Worm (Caenorhabditis elegans) whole organism, late embryonic: ENCODE data around the gene dpy-11.

Experiments used
- C08G9.2 ChIP-seq: sonication (generic microtip); optimal IDR thresholded peaks from 2 replicates; lab custom pipeline; 2016; ENCODE audit warnings: mild to moderate bottlenecking, missing genetic modification characterization, moderate library complexity, missing compliant biosample characterization
- Y22D7AL.16 ChIP-seq: sonication (generic microtip); optimal IDR thresholded peaks from 2 replicates; lab custom pipeline; 2016; ENCODE audit warnings: missing genetic modification characterization, missing compliant biosample characterization
- ahr-1 ChIP-seq: sonication (generic microtip); optimal IDR thresholded peaks from 2 replicates; lab custom pipeline; 2016; ENCODE audit warnings: missing genetic modification characterization, missing compliant biosample characterization
- ceh-14 ChIP-seq: sonication (generic microtip); optimal IDR thresholded peaks from 2 replicates; lab custom pipeline; 2016; ENCODE audit warnings: missing genotype, missing genetic modification characterization, missing compliant biosample characterization
- ceh-18 ChIP-seq: sonication (generic microtip); optimal IDR thresholded peaks from 2 replicates; lab custom pipeline; 2016; ENCODE audit warnings: missing genetic modification characterization, missing compliant biosample characterization
- ceh-2 ChIP-seq: sonication (generic microtip); optimal IDR thresholded peaks from 2 replicates; lab custom pipeline; 2016; ENCODE audit warnings: missing genotype, missing genetic modification characterization, missing compliant biosample characterization
- ceh-22 ChIP-seq: sonication (generic microtip); optimal IDR thresholded peaks from 2 replicates; lab custom pipeline; 2017; ENCODE audit warnings: missing biosample characterization, missing genetic modification characterization
- ceh-30 ChIP-seq: fragments of 150-350 bp; optimal IDR thresholded peaks from 2 replicates; lab custom pipeline; 2014; ENCODE audit warnings: missing biosample characterization, missing genetic modification characterization
- ceh-34 ChIP-seq: sonication (generic microtip); optimal IDR thresholded peaks from 2 replicates; lab custom pipeline; 2016; ENCODE audit warnings: mild to moderate bottlenecking, missing genetic modification characterization, missing compliant biosample characterization
- ceh-45 ChIP-seq: fragments of 200-800 bp; sonication (Bioruptor generic); IDR thresholded peaks from 2 replicates; pipeline ENCODE4 v1.3.6; 2022; ENCODE audit warnings: missing genetic modification reagents, missing genetic modification characterization, missing compliant biosample characterization
- ceh-6 ChIP-seq: fragments of 200-800 bp; sonication (Bioruptor generic); optimal IDR thresholded peaks from 2 replicates; lab custom pipeline; 2018; ENCODE audit warnings: mild to moderate bottlenecking, missing genetic modification characterization, missing compliant biosample characterization
- ceh-9 ChIP-seq: sonication (generic microtip); optimal IDR thresholded peaks from 2 replicates; lab custom pipeline; 2016; ENCODE audit warnings: mild to moderate bottlenecking, missing genetic modification characterization, inconsistent platforms, missing compliant biosample characterization
- dmd-4 ChIP-seq: sonication (generic microtip); optimal IDR thresholded peaks from 2 replicates; lab custom pipeline; 2016; ENCODE audit warnings: borderline replicate concordance, missing genetic modification characterization, missing compliant biosample characterization
- eyg-1 ChIP-seq: sonication (generic microtip); optimal IDR thresholded peaks from 2 replicates; lab custom pipeline; 2016; ENCODE audit warnings: missing genotype, missing genetic modification characterization, missing compliant biosample characterization
- fkh-6 ChIP-seq: sonication (generic microtip); optimal IDR thresholded peaks from 2 replicates; lab custom pipeline; 2016; ENCODE audit warnings: missing genetic modification characterization, missing compliant biosample characterization
- gmeb-2 ChIP-seq: sonication (generic microtip); optimal IDR thresholded peaks from 2 replicates; lab custom pipeline; 2016; ENCODE audit warnings: missing genetic modification characterization, inconsistent platforms, missing compliant biosample characterization
- hlh-13 ChIP-seq: fragments of 200-800 bp; sonication (Bioruptor generic); optimal IDR thresholded peaks from 2 replicates; lab custom pipeline; 2018; ENCODE audit warnings: mild to moderate bottlenecking, missing genetic modification characterization, missing compliant biosample characterization
- hlh-15 ChIP-seq: sonication (generic microtip); optimal IDR thresholded peaks from 2 replicates; lab custom pipeline; 2016; ENCODE audit warnings: missing genetic modification characterization, missing compliant biosample characterization
- hlh-30 ChIP-seq: sonication (generic microtip); optimal IDR thresholded peaks from 2 replicates; lab custom pipeline; 2017; ENCODE audit warnings: antibody characterized with exemption, missing genetic modification characterization, missing compliant biosample characterization; ENCODE audit not compliant: insufficient read depth
- hlh-8 ChIP-seq: sonication (generic microtip); optimal IDR thresholded peaks from 2 replicates; lab custom pipeline; 2016; ENCODE audit warnings: missing genotype, missing genetic modification characterization, missing compliant biosample characterization
- lim-6 ChIP-seq: sonication (generic microtip); optimal IDR thresholded peaks from 2 replicates; lab custom pipeline; 2016; ENCODE audit warnings: missing genetic modification characterization, missing compliant biosample characterization
- nhr-232 ChIP-seq: sonication (generic microtip); optimal IDR thresholded peaks from 2 replicates; lab custom pipeline; 2016; ENCODE audit warnings: missing genetic modification characterization, missing compliant biosample characterization
- odd-2 ChIP-seq: sonication (generic microtip); optimal IDR thresholded peaks from 2 replicates; lab custom pipeline; 2017; ENCODE audit warnings: antibody characterized with exemption, mild to moderate bottlenecking, missing genetic modification characterization, missing compliant biosample characterization
- pag-3 ChIP-seq: sonication (generic microtip); optimal IDR thresholded peaks from 2 replicates; lab custom pipeline; 2016; ENCODE audit warnings: missing compliant biosample characterization, missing genetic modification characterization, borderline replicate concordance
- pat-9 ChIP-seq: fragments of 200-800 bp; sonication (Bioruptor generic); optimal IDR thresholded peaks from 2 replicates; lab custom pipeline; 2018; ENCODE audit warnings: mild to moderate bottlenecking, missing genetic modification characterization, moderate library complexity, missing compliant biosample characterization
- pha-4 ChIP-seq: fragments of 150-350 bp; optimal IDR thresholded peaks from 2 replicates; lab custom pipeline; 2018; ENCODE audit warnings: missing biosample characterization, missing genetic modification reagents, missing genetic modification characterization
- ref-2 ChIP-seq: sonication (generic microtip); optimal IDR thresholded peaks from 2 replicates; lab custom pipeline; 2016; ENCODE audit warnings: missing genetic modification characterization, missing compliant biosample characterization
- sdc-2 ChIP-seq: sonication (generic microtip); optimal IDR thresholded peaks from 2 replicates; lab custom pipeline; 2016; ENCODE audit warnings: missing genotype, missing genetic modification characterization, missing compliant biosample characterization
- syd-9 ChIP-seq: sonication (generic microtip); optimal IDR thresholded peaks from 2 replicates; lab custom pipeline; 2016; ENCODE audit warnings: mild to moderate bottlenecking, missing genetic modification characterization, moderate library complexity, missing compliant biosample characterization
- tbx-7 ChIP-seq: sonication (generic microtip); optimal IDR thresholded peaks from 2 replicates; lab custom pipeline; 2016; ENCODE audit warnings: missing genotype, missing genetic modification characterization, missing compliant biosample characterization
- ttx-3 ChIP-seq: sonication (generic microtip); optimal IDR thresholded peaks from 2 replicates; lab custom pipeline; 2016; ENCODE audit warnings: missing genetic modification reagents, missing genetic modification characterization, missing compliant biosample characterization
- unc-3 ChIP-seq, 2 experiments: fragments of 200-800 bp in 1 of 2; sonication (Bioruptor generic) in 1 of 2; sonication (generic microtip) in 1 of 2; conservative IDR thresholded peaks in 1 of 2; optimal IDR thresholded peaks in 1 of 2; 2 replicates each; pipeline versions ENCODE4 v1.3.6 to Lab custom; 2016 to 2022; ENCODE audit warnings: missing compliant biosample characterization in 2 of 2, missing genetic modification characterization in 2 of 2, missing genetic modification reagents in 1 of 2
- unc-55 ChIP-seq: sonication (generic microtip); optimal IDR thresholded peaks from 2 replicates; lab custom pipeline; 2017; ENCODE audit warnings: missing biosample characterization, missing genetic modification reagents, missing genetic modification characterization
- unc-86 ChIP-seq: sonication (generic microtip); optimal IDR thresholded peaks from 2 replicates; lab custom pipeline; 2016; ENCODE audit warnings: missing genetic modification characterization, missing compliant biosample characterization
- zip-5 ChIP-seq: sonication (generic microtip); optimal IDR thresholded peaks from 2 replicates; lab custom pipeline; 2016; ENCODE audit warnings: missing genetic modification characterization, missing compliant biosample characterization

The dpy-11 gene

ce11 chrV:6506238-6506956 lies 8.6 kb downstream of the dpy-11 start:
- TF ChIP-seq sdc-2 (tag; lab: Kevin White, UChicago) (no peak), pha-4 (no peak), ceh-22 (no peak), zip-5 (no peak), fkh-6 (tag; lab: Kevin White, UChicago) (no peak), odd-2 (tag; lab: Kevin White, UChicago) (no peak), ceh-14 (no peak), ceh-30 (tag; lab: Kevin White, UChicago) (no peak), ceh-2 (tag; lab: Kevin White, UChicago) (no peak), ahr-1 (tag; lab: Kevin White, UChicago) (no peak), hlh-15 (tag; lab: Kevin White, UChicago) (no peak)
- TF ChIP-seq, all 69 proteins: peak for 0

ce11 chrV:6505339-6505811 lies 9.7 kb downstream of the dpy-11 start, which contains the start of gene W01A11.7:
W01A11.7 (minus strand) TSS chrV:6505389.
- TF ChIP-seq ahr-1 (tag; lab: Kevin White, UChicago) (no peak), ceh-14 (no peak), gmeb-2 (tag; lab: Kevin White, UChicago) (no peak), ceh-34 (tag; lab: Kevin White, UChicago) (no peak), dmd-4 (tag; lab: Kevin White, UChicago) (no peak), ceh-6 (GFP tag; lab: Kevin White, UChicago) (no peak), tbx-7 (no peak), pat-9 (tag; lab: Kevin White, UChicago) (no peak), pag-3 (tag; lab: Kevin White, UChicago) (no peak), sdc-2 (tag; lab: Kevin White, UChicago) (no peak), ceh-9 (tag; lab: Kevin White, UChicago) (no peak), ceh-45 (GFP tag; lab: Robert Waterston, UW) (no peak)

- TF ChIP-seq ref-2 (tag; lab: Kevin White, UChicago): no peak
- no peak for TF ChIP-seq eyg-1
- TF ChIP-seq nhr-232 (tag; lab: Kevin White, UChicago): no peak
- no peak for TF ChIP-seq ahr-1 (tag; lab: Kevin White, UChicago)
- TF ChIP-seq syd-9 (tag; lab: Kevin White, UChicago): no peak
- TF ChIP-seq hlh-30: no peak
- TF ChIP-seq pat-9 (tag; lab: Kevin White, UChicago): no peak
- TF ChIP-seq ceh-9 (tag; lab: Kevin White, UChicago): no peak
- no peak for TF ChIP-seq odd-2 (tag; lab: Kevin White, UChicago)
- TF ChIP-seq zip-5: no peak
- no peak for TF ChIP-seq dmd-4 (tag; lab: Kevin White, UChicago)
- no peak for TF ChIP-seq hlh-8 (tag; lab: Kevin White, UChicago)
- no peak for TF ChIP-seq Y22D7AL.16 (tag; lab: Kevin White, UChicago)
- no peak for TF ChIP-seq hlh-13 (GFP tag; lab: Kevin White, UChicago)
- no peak for TF ChIP-seq unc-3 (GFP tag; conservative IDR thresholded peaks at IDR 0.05; lab: Robert Waterston, UW)
- no peak for TF ChIP-seq unc-3 (tag; optimal IDR thresholded peaks at IDR 0.05; lab: Kevin White, UChicago)
- TF ChIP-seq ttx-3 (tag; lab: Kevin White, UChicago): no peak
- TF ChIP-seq ceh-30 (tag; lab: Kevin White, UChicago): no peak
- TF ChIP-seq lim-6 (tag; lab: Kevin White, UChicago): no peak
- TF ChIP-seq unc-86: no peak
Measured at ce11 chrV:6504131-6504827, 10.8 kb downstream of the dpy-11 start, which contains the start of gene moc-2. moc-2 (minus strand) TSS chrV:6504181.

- TF ChIP-seq hlh-13 (GFP tag; lab: Kevin White, UChicago): no peak
- no peak for TF ChIP-seq ceh-18 (tag; lab: Kevin White, UChicago)
- TF ChIP-seq ceh-30 (tag; lab: Kevin White, UChicago): no peak
- TF ChIP-seq C08G9.2 (tag; lab: Kevin White, UChicago): no peak
- peak; percentile 59 for TF ChIP-seq unc-55 (GFP tag; lab: Kevin White, UChicago)
Measured at ce11 chrV:6503158-6503557, 11.9 kb downstream of the dpy-11 start.
